Worm (Caenorhabditis elegans): Measurements from ENCODE around the gene swt-7.

DNA sequence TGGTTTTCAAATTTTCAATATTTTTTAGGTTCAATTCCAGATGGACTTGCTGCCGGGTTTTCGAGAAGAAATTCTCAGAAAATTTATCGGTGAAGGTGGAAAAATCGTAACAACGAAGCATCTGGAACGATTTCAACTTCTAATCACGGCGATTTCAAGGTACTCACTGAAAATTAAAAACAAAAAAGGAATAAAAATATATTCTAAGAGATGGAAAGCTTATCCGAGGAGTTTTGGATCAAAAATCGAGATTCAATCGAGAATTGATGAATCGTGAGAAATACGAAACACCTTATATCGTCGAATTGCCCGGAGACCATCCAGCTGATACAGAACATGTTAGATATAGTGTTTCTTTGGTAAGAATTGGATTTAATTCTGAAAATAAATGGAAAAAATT lies 21.6 kb upstream of the swt-7 start, which contains the start of gene K11D12.12:
- TF ChIP-seq tbx-7 (tag; optimal IDR thresholded peaks at IDR 0.05) (no peak), C38D4.7 (GFP tag; optimal IDR thresholded peaks at IDR 0.05) (no peak), unc-55 (GFP tag; optimal IDR thresholded peaks at IDR 0.05) (no peak), pha-4 (tag; optimal IDR thresholded peaks at IDR 0.05) (no peak), F13H6.1 (tag; optimal IDR thresholded peaks at IDR 0.05) (no peak), ama-1 (optimal IDR thresholded peaks at IDR 0.05) (no peak), ceh-6 (GFP tag; optimal IDR thresholded peaks at IDR 0.05) (no peak), nhr-11 (tag; optimal IDR thresholded peaks at IDR 0.05) (no peak), dmd-4 (tag; optimal IDR thresholded peaks at IDR 0.05; ENCODE audit: borderline replicate concordance) (no peak), ceh-2 (tag; optimal IDR thresholded peaks at IDR 0.05) (no peak)
